Fruit fly (Drosophila melanogaster) S2 (cell line): ENCODE data around the gene CG11560.
A peak's percentile ranks its signal among the peaks of the same experiment; 100 is the strongest.

Experiments used
- CG8478 ChIP-seq: fragments of >200 bp; optimal IDR thresholded peaks from 2 replicates; lab custom pipeline; 2018
- CTCF ChIP-seq, 2 experiments: fragments of >200 bp; optimal IDR thresholded peaks; 2 replicates each; lab custom pipeline; 2018

Gene CG11560

DNA sequence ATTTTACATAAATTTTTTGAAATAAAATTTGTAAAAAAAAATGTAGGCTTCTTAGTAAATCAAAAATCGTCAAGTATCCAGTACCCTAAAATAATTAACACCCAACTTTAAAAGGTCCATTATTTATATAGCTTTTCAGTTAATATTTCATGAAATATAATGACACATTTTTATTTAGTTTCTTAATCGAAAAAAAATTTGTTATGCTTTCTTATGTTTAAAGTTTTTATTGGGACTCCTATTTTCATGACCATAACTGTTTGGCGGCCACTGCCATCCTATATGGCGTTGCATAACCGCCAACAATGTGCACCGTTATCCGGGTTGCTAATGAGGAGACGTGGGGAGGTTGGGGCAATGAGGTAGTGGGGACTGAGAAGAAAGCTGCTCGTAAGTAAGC, 11.3 kb upstream of the CG11560 start:
- no peak for TF ChIP-seq CTCF (optimal IDR thresholded peaks at IDR 0.05; lab: Kevin White, UChicago)
- no peak for TF ChIP-seq CG8478 (lab: Kevin White, UChicago)

dm6 chr3L:12109045-12109632, 10.7 kb upstream of the CG11560 start:
- no peak for TF ChIP-seq CG8478 (lab: Kevin White, UChicago)
- no peak for TF ChIP-seq CTCF (optimal IDR thresholded peaks at IDR 0.05; lab: Kevin White, UChicago)

DNA sequence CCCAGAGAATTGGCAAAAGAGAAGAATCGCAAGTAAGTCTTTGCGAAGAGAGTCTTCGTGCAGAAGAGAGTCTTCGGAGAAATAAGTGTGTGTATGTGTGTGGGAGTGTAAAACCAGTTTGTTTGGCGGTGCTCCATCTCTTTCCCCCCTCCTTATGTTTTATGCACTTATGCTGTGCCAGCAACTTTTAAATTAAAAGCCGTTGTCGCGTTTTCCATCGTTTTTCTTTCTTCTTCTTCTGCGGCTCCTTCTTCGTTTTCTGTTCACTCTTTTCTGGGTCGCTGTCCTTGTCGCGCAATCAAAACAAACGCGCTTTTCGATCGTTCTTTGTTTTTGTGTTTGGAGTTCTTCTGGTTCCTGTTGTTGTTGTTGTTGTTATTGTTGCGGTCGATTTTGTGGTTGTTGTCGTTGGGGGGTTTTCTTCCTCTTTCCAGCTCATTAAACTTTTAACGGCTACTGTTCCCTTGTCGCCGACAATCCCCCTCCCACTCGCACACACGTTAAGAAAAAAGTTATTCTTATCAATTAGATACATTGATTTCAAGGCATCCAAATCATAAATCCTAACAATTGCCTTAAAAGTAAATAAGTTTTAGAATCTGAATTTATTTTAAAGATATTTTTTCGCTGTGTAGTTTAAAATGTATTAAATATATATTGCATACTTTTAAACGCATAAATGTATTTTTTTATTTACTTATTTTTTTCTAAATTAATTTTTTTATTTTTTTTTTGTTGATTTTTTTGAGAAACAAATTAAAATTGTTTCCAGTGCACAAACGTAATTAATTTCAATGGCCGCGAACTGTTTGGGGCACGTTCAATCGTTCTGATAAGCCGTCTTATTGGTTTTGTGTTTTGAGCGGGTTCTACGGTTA, 8.5 kb upstream of the CG11560 start:
- TF ChIP-seq CTCF (optimal IDR thresholded peaks at IDR 0.05; lab: Kevin White, UChicago) (no peak), CG8478 (lab: Kevin White, UChicago) (no peak)

dm6 chr3L:12112967-12113366, 6.9 kb upstream of the CG11560 start:
- TF ChIP-seq CTCF (optimal IDR thresholded peaks at IDR 0.05; lab: Kevin White, UChicago), result no peak
- no peak for TF ChIP-seq CG8478 (lab: Kevin White, UChicago)

- no peak for TF ChIP-seq CTCF (optimal IDR thresholded peaks at IDR 0.05; lab: Kevin White, UChicago)
- TF ChIP-seq CG8478 (lab: Kevin White, UChicago), result no peak
Observed at dm6 chr3L:12113589-12113988, 6.2 kb upstream of the CG11560 start.

DNA sequence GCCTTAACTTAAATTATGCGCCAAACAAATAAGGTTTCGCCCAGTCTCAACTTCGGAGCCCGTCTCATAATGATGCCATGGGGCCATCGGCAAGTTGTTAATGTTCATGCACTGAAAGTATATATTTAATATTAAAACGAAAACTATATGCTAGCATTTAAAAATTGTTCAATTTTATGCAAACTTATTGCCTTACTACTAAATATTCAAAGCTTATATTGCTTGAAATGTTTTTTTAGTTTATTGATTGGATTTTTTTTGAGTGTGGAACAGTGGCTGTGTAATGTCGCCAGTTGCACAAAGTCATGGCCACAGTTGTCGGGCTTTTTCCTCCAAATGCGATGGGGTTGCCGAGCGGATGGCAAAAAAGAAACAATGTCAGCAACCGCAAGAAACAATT, 5.6 kb upstream of the CG11560 start:
- TF ChIP-seq CG8478 (lab: Kevin White, UChicago) (no peak), CTCF (optimal IDR thresholded peaks at IDR 0.05; lab: Kevin White, UChicago) (no peak)

DNA sequence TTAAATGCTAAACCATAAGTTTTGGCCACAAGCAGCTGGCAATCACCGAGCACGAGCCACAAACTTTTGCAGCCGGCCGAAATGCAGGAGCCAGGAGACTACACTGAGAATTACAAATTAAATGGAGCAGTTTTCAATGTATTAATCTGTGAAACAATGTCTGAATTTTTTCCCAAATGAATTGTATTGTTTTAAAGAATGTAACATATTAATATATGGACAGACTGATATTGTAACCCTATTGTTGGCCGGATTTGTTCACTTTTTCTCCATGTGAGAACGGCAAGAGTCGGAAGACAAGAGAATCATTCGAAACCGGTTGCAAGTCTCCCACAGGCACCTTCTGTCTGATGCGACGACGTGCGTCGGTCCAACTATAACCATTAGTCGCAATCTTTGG, 4.7 kb upstream of the CG11560 start:
- TF ChIP-seq CG8478 (lab: Kevin White, UChicago) (no peak), CTCF (optimal IDR thresholded peaks at IDR 0.05; lab: Kevin White, UChicago) (no peak)

DNA sequence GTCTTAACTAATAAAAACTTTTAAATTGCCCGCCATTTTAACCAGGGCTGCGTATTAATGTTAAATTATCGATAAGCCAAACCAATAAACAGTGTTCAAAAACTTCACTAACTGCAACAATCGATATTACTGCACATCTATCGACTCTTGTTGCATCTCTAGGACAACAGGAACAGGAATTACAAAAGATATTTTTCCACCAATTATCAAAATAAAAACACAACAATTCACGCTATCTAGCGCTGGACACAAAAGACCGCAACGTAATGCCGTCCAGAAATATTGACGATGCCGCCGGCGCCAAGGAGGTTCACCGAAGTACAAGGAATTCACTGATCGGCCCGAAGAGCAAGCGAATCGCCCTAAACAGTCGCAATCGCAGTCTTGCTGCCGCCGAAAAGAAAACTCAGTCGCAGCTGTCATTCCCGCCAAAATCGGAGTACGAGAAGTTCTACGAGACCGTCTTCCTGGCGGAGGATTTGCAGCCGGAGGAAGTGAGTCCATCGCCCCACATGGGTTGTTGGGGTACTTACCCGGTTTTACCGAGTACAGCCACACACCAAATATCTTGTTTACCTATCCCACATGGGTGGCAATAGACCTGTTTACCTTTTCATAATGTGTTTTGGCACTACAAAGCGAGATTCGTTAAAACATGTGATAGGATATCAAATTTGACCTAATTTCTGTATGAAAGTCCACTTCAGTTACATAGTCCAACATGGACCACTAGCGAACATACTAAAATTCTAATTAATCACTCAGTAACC, 3.7 kb upstream of the CG11560 start, which contains the start of gene vers:
TSS of gene vers (plus strand) at position 136 of the 770 bp plus-strand sequence.
- TF ChIP-seq CG8478 (lab: Kevin White, UChicago), result no peak
- TF ChIP-seq CTCF (optimal IDR thresholded peaks at IDR 0.05; lab: Kevin White, UChicago), result no peak

- TF ChIP-seq CG8478 (lab: Kevin White, UChicago) (no peak), CTCF (optimal IDR thresholded peaks at IDR 0.05; lab: Kevin White, UChicago) (no peak)
Observed at dm6 chr3L:12118156-12118555, 1.7 kb upstream of the CG11560 start, which contains the start of gene ssp. Gene ssp, plus strand, starts transcription at chr3L:12118257.

- TF ChIP-seq CG8478 (lab: Kevin White, UChicago), result no peak
- no peak for TF ChIP-seq CTCF (optimal IDR thresholded peaks at IDR 0.05; lab: Kevin White, UChicago)
Observed at dm6 chr3L:12118631-12119030, 1.2 kb upstream of the CG11560 start.

dm6 chr3L:12122891-12123290, 3.1 kb downstream of the CG11560 start:
- TF ChIP-seq CG8478 (lab: Kevin White, UChicago), result no peak
- TF ChIP-seq CTCF (optimal IDR thresholded peaks at IDR 0.05; lab: Kevin White, UChicago), result no peak

DNA sequence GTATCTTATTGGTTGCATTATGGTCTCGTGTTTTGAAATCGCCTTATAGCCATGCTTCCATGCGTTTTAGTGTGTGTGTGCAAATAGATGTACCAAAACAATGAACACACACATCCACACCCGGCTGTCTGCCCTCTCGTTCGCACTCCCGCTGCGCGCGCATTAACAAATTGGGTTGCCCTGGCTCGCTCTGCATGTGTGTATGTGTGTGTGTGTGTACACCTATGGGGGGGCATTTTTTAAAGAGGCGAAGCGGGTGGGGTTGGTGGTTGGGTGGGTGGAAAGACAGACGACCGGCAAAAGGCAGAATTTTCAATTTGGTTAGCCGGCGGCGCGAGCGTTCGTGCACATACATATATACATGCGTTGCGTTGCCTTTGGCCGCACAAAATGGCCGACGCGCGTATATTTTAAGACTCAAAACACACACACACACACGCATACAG, 4.3 kb downstream of the CG11560 start:
- TF ChIP-seq CG8478 (lab: Kevin White, UChicago) (no peak), CTCF (optimal IDR thresholded peaks at IDR 0.05; lab: Kevin White, UChicago) (no peak)

dm6 chr3L:12124975-12125374, 5.2 kb downstream of the CG11560 start, which contains the start of gene yps:
Gene yps, minus strand, starts transcription at chr3L:12125150.
- TF ChIP-seq CTCF (optimal IDR thresholded peaks at IDR 0.05; lab: Kevin White, UChicago), result peak in 1 of 2 experiments; percentile 48
- TF ChIP-seq CG8478 (lab: Kevin White, UChicago), result no peak

dm6 chr3L:12127294-12128029, 7.6 kb downstream of the CG11560 start, which contains the start of the genes Ir68b and CG34241:
Gene Ir68b, minus strand, starts transcription at chr3L:12127394.
Gene CG34241, plus strand, starts transcription at chr3L:12127979.
- TF ChIP-seq CTCF (optimal IDR thresholded peaks at IDR 0.05; lab: Kevin White, UChicago) (no peak), CG8478 (lab: Kevin White, UChicago) (no peak)
